Worm (Caenorhabditis elegans) whole organism, late embryonic: Measurements from ENCODE around the gene flp-11.

ENCODE experiments used
- C38D4.7 ChIP-seq: fragments of 200-800 bp; sonication (Bioruptor generic); optimal IDR thresholded peaks from 2 replicates; lab custom pipeline; 2018; ENCODE audit warnings: mild to moderate bottlenecking, missing genetic modification characterization, moderate library complexity, missing compliant biosample characterization
- F13H6.1 ChIP-seq: sonication (generic microtip); optimal IDR thresholded peaks from 2 replicates; lab custom pipeline; 2016; ENCODE audit warnings: missing genetic modification characterization, missing compliant biosample characterization
- ceh-48 ChIP-seq: sonication (generic microtip); optimal IDR thresholded peaks from 2 replicates; lab custom pipeline; 2016; ENCODE audit warnings: missing genetic modification characterization, inconsistent platforms, missing compliant biosample characterization
- dmd-4 ChIP-seq: sonication (generic microtip); optimal IDR thresholded peaks from 2 replicates; lab custom pipeline; 2016; ENCODE audit warnings: borderline replicate concordance, missing genetic modification characterization, missing compliant biosample characterization
- elt-2 ChIP-seq: sonication (generic microtip); optimal IDR thresholded peaks from 2 replicates; lab custom pipeline; 2016; ENCODE audit warnings: missing genetic modification reagents, missing genetic modification characterization, missing compliant biosample characterization
- ets-4 ChIP-seq: sonication (generic microtip); optimal IDR thresholded peaks from 2 replicates; lab custom pipeline; 2016; ENCODE audit warnings: missing genetic modification characterization, missing compliant biosample characterization
- fkh-10 ChIP-seq: fragments of 150-350 bp; optimal IDR thresholded peaks from 2 replicates; lab custom pipeline; 2014; ENCODE audit warnings: missing biosample characterization, missing genetic modification reagents, missing genetic modification characterization
- fkh-6 ChIP-seq: sonication (generic microtip); optimal IDR thresholded peaks from 2 replicates; lab custom pipeline; 2016; ENCODE audit warnings: missing genetic modification characterization, missing compliant biosample characterization
- lim-6 ChIP-seq: sonication (generic microtip); optimal IDR thresholded peaks from 2 replicates; lab custom pipeline; 2016; ENCODE audit warnings: missing genetic modification characterization, missing compliant biosample characterization
- nhr-11 ChIP-seq: fragments of 150-350 bp; optimal IDR thresholded peaks from 2 replicates; lab custom pipeline; 2014; ENCODE audit warnings: missing biosample characterization, missing genetic modification characterization
- pqm-1 ChIP-seq: sonication (generic microtip); optimal IDR thresholded peaks from 2 replicates; lab custom pipeline; 2016; ENCODE audit warnings: missing genetic modification characterization, missing compliant biosample characterization
- sox-4 ChIP-seq: sonication (generic microtip); optimal IDR thresholded peaks from 2 replicates; lab custom pipeline; 2017; ENCODE audit warnings: mild to moderate bottlenecking, missing genetic modification characterization, inconsistent platforms, missing compliant biosample characterization
- syd-9 ChIP-seq: sonication (generic microtip); optimal IDR thresholded peaks from 2 replicates; lab custom pipeline; 2016; ENCODE audit warnings: mild to moderate bottlenecking, missing genetic modification characterization, moderate library complexity, missing compliant biosample characterization
- unc-55 ChIP-seq: sonication (generic microtip); optimal IDR thresholded peaks from 2 replicates; lab custom pipeline; 2017; ENCODE audit warnings: missing biosample characterization, missing genetic modification reagents, missing genetic modification characterization

ce11 chrX:4699411-4700050, 21.6 kb upstream of the flp-11 start, which contains the start of gene hyl-2:
- TF ChIP-seq dmd-4 (tag; lab: Kevin White, UChicago) (no peak), F13H6.1 (tag; lab: Kevin White, UChicago) (no peak), lim-6 (tag; lab: Kevin White, UChicago) (no peak), unc-55 (GFP tag; lab: Kevin White, UChicago) (no peak), pqm-1 (no peak), nhr-11 (tag; lab: Kevin White, UChicago) (no peak), fkh-6 (tag; lab: Kevin White, UChicago) (no peak), ets-4 (tag; lab: Kevin White, UChicago) (no peak), sox-4 (tag; lab: Kevin White, UChicago) (no peak), syd-9 (tag; lab: Kevin White, UChicago) (no peak), C38D4.7 (no peak), elt-2 (no peak), fkh-10 (GFP tag; lab: Kevin White, UChicago) (no peak), ceh-48 (tag; lab: Kevin White, UChicago) (no peak)
